Fruit fly (Drosophila melanogaster) whole organism, embryonic: ENCODE data around the gene feo.

Experiments used
- ATbp ChIP-seq: fragments of 200-800 bp; sonication (Bioruptor generic); optimal IDR thresholded peaks from 2 replicates; lab custom pipeline; 2017; ENCODE audit warnings: missing biosample characterization, mild to moderate bottlenecking, missing genetic modification characterization, missing genetic modification reagents
- Atf3 ChIP-seq: fragments of 200-800 bp; sonication (Bioruptor generic); optimal IDR thresholded peaks from 3 replicates; lab custom pipeline; 2016; ENCODE audit warnings: missing biosample characterization, missing genetic modification characterization
- Atf6 ChIP-seq: fragments of 200-800 bp; sonication (Bioruptor generic); IDR thresholded peaks from 2 replicates; pipeline ENCODE4 v1.3.6; 2022; ENCODE audit warnings: missing biosample characterization, missing genetic modification characterization
- CG10543 ChIP-seq: fragments of 200-800 bp; sonication (Bioruptor generic); optimal IDR thresholded peaks from 3 replicates; lab custom pipeline; 2017; ENCODE audit warnings: missing biosample characterization, mild to moderate bottlenecking, missing genetic modification characterization, moderate library complexity
- CG10654 ChIP-seq: fragments of 200-800 bp; sonication (Bioruptor generic); optimal IDR thresholded peaks from 2 replicates; lab custom pipeline; 2016; ENCODE audit warnings: missing biosample characterization, missing genetic modification characterization
- CG10979 ChIP-seq: fragments of 200-800 bp; sonication (Bioruptor generic); optimal IDR thresholded peaks from 2 replicates; lab custom pipeline; 2018; ENCODE audit warnings: missing biosample characterization, mild to moderate bottlenecking, missing genetic modification characterization, moderate library complexity
- CG1233 ChIP-seq: fragments of 200-800 bp; sonication (Bioruptor generic); optimal IDR thresholded peaks from 4 replicates; lab custom pipeline; 2018; ENCODE audit warnings: missing biosample characterization, mild to moderate bottlenecking, missing genetic modification characterization
- CG14014 ChIP-seq: fragments of 200-800 bp; sonication (Bioruptor generic); IDR thresholded peaks from 2 replicates; pipeline ENCODE4 v1.3.6; 2022; ENCODE audit warnings: missing biosample characterization, missing genetic modification characterization
- CG1529 ChIP-seq: fragments of 200-800 bp; sonication (Bioruptor generic); optimal IDR thresholded peaks from 3 replicates; lab custom pipeline; 2018; ENCODE audit warnings: missing biosample characterization, missing genetic modification characterization
- CG16815 ChIP-seq: fragments of 200-800 bp; sonication (Bioruptor generic); optimal IDR thresholded peaks from 3 replicates; lab custom pipeline; 2017; ENCODE audit warnings: missing biosample characterization, mild to moderate bottlenecking, missing genetic modification characterization
- CG17186 ChIP-seq: fragments of 200-800 bp; sonication (Bioruptor generic); optimal IDR thresholded peaks from 3 replicates; lab custom pipeline; 2017; ENCODE audit warnings: missing biosample characterization, missing genetic modification reagents, missing genetic modification characterization
- CG17359 ChIP-seq: fragments of 200-800 bp; sonication (Bioruptor generic); optimal IDR thresholded peaks from 3 replicates; lab custom pipeline; 2018; ENCODE audit warnings: missing biosample characterization, mild to moderate bottlenecking, missing genetic modification characterization, moderate library complexity
- CG17385 ChIP-seq: fragments of 200-800 bp; sonication (Bioruptor generic); optimal IDR thresholded peaks from 3 replicates; lab custom pipeline; 2018; ENCODE audit warnings: missing biosample characterization, mild to moderate bottlenecking, missing genetic modification characterization
- CG17568 ChIP-seq: fragments of 200-800 bp; sonication (Bioruptor generic); optimal IDR thresholded peaks from 2 replicates; lab custom pipeline; 2018; ENCODE audit warnings: missing biosample characterization, mild to moderate bottlenecking, missing genetic modification characterization, moderate library complexity
- CG2120 ChIP-seq: fragments of 200-800 bp; sonication (Bioruptor generic); optimal IDR thresholded peaks from 3 replicates; lab custom pipeline; 2016; ENCODE audit warnings: missing biosample characterization, missing genetic modification characterization
- CG2129 ChIP-seq: fragments of 200-800 bp; sonication (Bioruptor generic); IDR thresholded peaks from 2 replicates; pipeline ENCODE4 v1.3.6; 2022; ENCODE audit warnings: missing biosample characterization, missing genetic modification characterization; ENCODE audit not compliant: partially characterized antibody
- CG2199 ChIP-seq: fragments of 200-800 bp; sonication (Bioruptor generic); IDR thresholded peaks from 3 replicates; pipeline ENCODE4 v1.3.6; 2022; ENCODE audit warnings: missing biosample characterization, missing genetic modification characterization
- CG32772 ChIP-seq: fragments of 200-800 bp; sonication (Bioruptor generic); IDR thresholded peaks from 2 replicates; pipeline ENCODE4 v1.3.6; 2022; ENCODE audit warnings: missing biosample characterization, missing genetic modification characterization
- CG3281 ChIP-seq: fragments of 200-800 bp; sonication (Bioruptor generic); optimal IDR thresholded peaks from 3 replicates; lab custom pipeline; 2017; ENCODE audit warnings: missing biosample characterization, mild to moderate bottlenecking, missing genetic modification characterization
- CG3847 ChIP-seq: fragments of 200-800 bp; sonication (Bioruptor generic); IDR thresholded peaks from 2 replicates; pipeline ENCODE4 v1.3.6; 2022; ENCODE audit warnings: missing biosample characterization, missing genetic modification characterization
- CG4360 ChIP-seq: fragments of 200-800 bp; sonication (Bioruptor generic); IDR thresholded peaks from 2 replicates; pipeline ENCODE4 v1.3.6; 2022; ENCODE audit warnings: missing biosample characterization, missing genetic modification characterization
- CG4820 ChIP-seq: fragments of 200-800 bp; sonication (Bioruptor generic); optimal IDR thresholded peaks from 3 replicates; lab custom pipeline; 2016; ENCODE audit warnings: missing biosample characterization, missing genetic modification characterization
- CG6254 ChIP-seq: fragments of 200-800 bp; sonication (Bioruptor generic); optimal IDR thresholded peaks from 3 replicates; lab custom pipeline; 2017; ENCODE audit warnings: mild to moderate bottlenecking, missing biosample characterization, missing genetic modification reagents, missing genetic modification characterization
- CTCF ChIP-seq: fragments of 200-800 bp; sonication (Bioruptor generic); optimal IDR thresholded peaks from 2 replicates; lab custom pipeline; 2017; ENCODE audit warnings: missing biosample characterization, mild to moderate bottlenecking, missing genetic modification characterization, moderate library complexity
- Fer2 ChIP-seq: fragments of 200-800 bp; sonication (Bioruptor generic); optimal IDR thresholded peaks from 2 replicates; lab custom pipeline; 2018; ENCODE audit warnings: missing biosample characterization, mild to moderate bottlenecking, missing genetic modification characterization, moderate library complexity
- Hr78 ChIP-seq, 2 experiments: fragments of 200-800 bp in 1 of 2; fragments of >200 bp in 1 of 2; sonication (Bioruptor generic) in 1 of 2; optimal IDR thresholded peaks; 2 replicates each; lab custom pipeline; 2017 to 2019; ENCODE audit warnings: missing biosample characterization in 2 of 2, missing genetic modification characterization in 2 of 2, mild to moderate bottlenecking in 1 of 2, moderate library complexity in 1 of 2
- Hsf ChIP-seq: fragments of 200-800 bp; sonication (Bioruptor generic); optimal IDR thresholded peaks from 3 replicates; lab custom pipeline; 2016; ENCODE audit warnings: missing biosample characterization, missing genetic modification characterization
- Rx ChIP-seq: fragments of 200-800 bp; sonication (Bioruptor generic); IDR thresholded peaks from 2 replicates; pipeline ENCODE4 v1.3.6; 2022; ENCODE audit warnings: missing biosample characterization, missing genetic modification characterization
- amos ChIP-seq: fragments of 200-800 bp; sonication (Bioruptor generic); IDR thresholded peaks from 2 replicates; pipeline ENCODE4 v1.3.6; 2022; ENCODE audit warnings: missing biosample characterization, missing genetic modification characterization; ENCODE audit not compliant: partially characterized antibody
- bcd ChIP-seq: fragments of 200-800 bp; sonication (Bioruptor generic); optimal IDR thresholded peaks from 2 replicates; lab custom pipeline; 2017; ENCODE audit warnings: missing biosample characterization, mild to moderate bottlenecking, missing genetic modification characterization
- bowl ChIP-seq: fragments of 200-800 bp; sonication (Bioruptor generic); IDR thresholded peaks from 2 replicates; pipeline ENCODE4 v1.3.6; 2022; ENCODE audit warnings: missing biosample characterization, missing genetic modification characterization
- cg ChIP-seq: fragments of 200-800 bp; sonication (Bioruptor generic); optimal IDR thresholded peaks from 3 replicates; lab custom pipeline; 2019; ENCODE audit warnings: missing biosample characterization, mild to moderate bottlenecking, missing genetic modification characterization, moderate library complexity
- ci ChIP-seq: fragments of 200-800 bp; sonication (Bioruptor generic); IDR thresholded peaks from 3 replicates; pipeline ENCODE4 v1.3.6; 2022; ENCODE audit warnings: missing biosample characterization, missing genetic modification characterization
- gcm2 ChIP-seq: fragments of 200-800 bp; sonication (Bioruptor generic); optimal IDR thresholded peaks from 2 replicates; lab custom pipeline; 2016; ENCODE audit warnings: missing biosample characterization, missing genetic modification characterization
- ind ChIP-seq: fragments of 200-800 bp; sonication (Bioruptor generic); optimal IDR thresholded peaks from 3 replicates; lab custom pipeline; 2016; ENCODE audit warnings: missing biosample characterization, missing genetic modification characterization
- lab ChIP-seq: fragments of 200-800 bp; sonication (Bioruptor generic); optimal IDR thresholded peaks from 3 replicates; lab custom pipeline; 2017; ENCODE audit warnings: missing biosample characterization, missing genetic modification characterization, mild to moderate bottlenecking, moderate library complexity, missing genetic modification reagents
- odd ChIP-seq: fragments of 200-800 bp; sonication (Bioruptor generic); optimal IDR thresholded peaks from 2 replicates; lab custom pipeline; 2017; ENCODE audit warnings: missing biosample characterization, mild to moderate bottlenecking, missing genetic modification characterization
- onecut ChIP-seq: fragments of 200-800 bp; sonication (Bioruptor generic); IDR thresholded peaks from 2 replicates; pipeline ENCODE4 v1.3.6; 2022; ENCODE audit warnings: missing biosample characterization, missing genetic modification characterization
- p53 ChIP-seq: fragments of 200-800 bp; sonication (Bioruptor generic); optimal IDR thresholded peaks from 2 replicates; lab custom pipeline; 2016; ENCODE audit warnings: missing biosample characterization, missing genetic modification characterization
- pb ChIP-seq: fragments of 200-800 bp; sonication (Bioruptor generic); optimal IDR thresholded peaks from 3 replicates; lab custom pipeline; 2016; ENCODE audit warnings: missing biosample characterization, missing genetic modification characterization
- pita ChIP-seq: fragments of 200-800 bp; sonication (Bioruptor generic); optimal IDR thresholded peaks from 2 replicates; lab custom pipeline; 2017; ENCODE audit warnings: missing biosample characterization, mild to moderate bottlenecking, missing genetic modification characterization
- sim ChIP-seq: fragments of 200-800 bp; sonication (Bioruptor generic); IDR thresholded peaks from 2 replicates; pipeline ENCODE4 v1.3.6; 2022; ENCODE audit warnings: missing biosample characterization, missing genetic modification characterization
- sisA ChIP-seq: fragments of 200-800 bp; sonication (Bioruptor generic); IDR thresholded peaks from 2 replicates; pipeline ENCODE4 v1.3.6; 2022; ENCODE audit warnings: missing biosample characterization, missing genetic modification characterization
- slbo ChIP-seq: fragments of 200-800 bp; sonication (Bioruptor generic); IDR thresholded peaks from 2 replicates; pipeline ENCODE4 v1.3.6; 2022; ENCODE audit warnings: missing biosample characterization, missing genetic modification characterization
- sob ChIP-seq: fragments of 200-800 bp; sonication (Bioruptor generic); IDR thresholded peaks from 2 replicates; pipeline ENCODE4 v1.3.6; 2022; ENCODE audit warnings: missing biosample characterization, missing genetic modification characterization
- ssp ChIP-seq: fragments of 200-800 bp; sonication (Bioruptor generic); IDR thresholded peaks from 2 replicates; pipeline ENCODE4 v1.3.6; 2022; ENCODE audit warnings: missing biosample characterization, missing genetic modification characterization
- z ChIP-seq: fragments of 200-800 bp; sonication (Bioruptor generic); IDR thresholded peaks from 3 replicates; pipeline ENCODE4 v1.3.6; 2022; ENCODE audit warnings: missing biosample characterization, missing genetic modification characterization
- zf30C ChIP-seq: fragments of 200-800 bp; sonication (Bioruptor generic); optimal IDR thresholded peaks from 3 replicates; lab custom pipeline; 2018; ENCODE audit warnings: missing biosample characterization, mild to moderate bottlenecking, missing genetic modification characterization

The feo gene

DNA sequence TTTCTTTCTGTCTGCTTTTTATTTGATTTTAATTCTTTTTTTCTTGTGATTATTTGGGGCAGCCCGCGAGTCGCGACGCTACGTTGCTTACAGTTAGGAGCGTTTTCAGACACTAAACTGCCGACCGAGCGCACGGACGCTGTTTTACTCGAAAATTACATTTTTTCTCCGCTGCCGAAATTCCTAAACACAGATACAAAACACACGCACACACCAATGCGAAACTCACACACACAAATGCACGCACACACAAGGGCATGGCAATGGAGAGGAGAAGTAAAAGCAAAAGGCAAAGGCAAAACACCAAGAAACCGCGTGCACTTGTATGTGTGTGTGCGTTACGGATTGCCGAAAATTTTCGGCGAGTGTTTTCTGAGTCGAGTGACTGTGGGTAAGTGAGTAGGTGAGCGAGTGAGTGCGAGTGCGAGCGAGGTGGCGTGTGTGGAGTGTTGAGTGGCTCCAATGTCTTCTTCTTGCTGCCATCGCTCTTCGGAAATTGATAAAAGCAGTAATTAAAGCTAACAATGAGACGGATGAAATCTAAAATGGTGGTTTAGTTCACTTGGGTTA, 39.1 kb downstream of the feo start (continued):
- TF ChIP-seq amos (peak; percentile 52; the same call in 1 of the 2 replicates), Rx (no peak), CG17186 (GFP tag; lab: Kevin White, UChicago) (no peak), CG17385 (peak; percentile 85), ci (GFP tag; lab: Robert Waterston, UW) (0 out of 3 replicates have a peak, but pooled peaks have one; percentile 36), sob (GFP tag; lab: Robert Waterston, UW) (peak; percentile 14; the same call in 1 of the 2 replicates), CG10979 (tag; lab: Kevin White, UChicago) (no peak), CG10543 (peak; percentile 49)
- TF ChIP-seq, all 482 proteins: peak for 85

- TF ChIP-seq cg = peak; percentile 43
- TF ChIP-seq onecut (GFP tag; lab: Robert Waterston, UW) = no peak
- TF ChIP-seq CG17568 (GFP tag; lab: Kevin White, UChicago) = no peak
- 0 out of 2 replicates have a peak, but pooled peaks have one; percentile 6 for TF ChIP-seq Atf6 (GFP tag; lab: Robert Waterston, UW)
- no peak for TF ChIP-seq CG2120 (GFP tag; lab: Kevin White, UChicago)
- TF ChIP-seq z (GFP tag; lab: Robert Waterston, UW) = peak; percentile 79; the same call in 2 of the 3 replicates
- peak; percentile 14; the same call in 1 of the 2 replicates for TF ChIP-seq CG4360 (GFP tag; lab: Robert Waterston, UW)
- TF ChIP-seq odd (GFP tag; lab: Kevin White, UChicago) = no peak
- no peak for TF ChIP-seq sim (GFP tag; lab: Robert Waterston, UW)
- peak; percentile 1 for TF ChIP-seq Hsf (GFP tag; lab: Kevin White, UChicago)
- TF ChIP-seq zf30C (GFP tag; lab: Kevin White, UChicago) = peak; percentile 78
- peak; percentile 23 for TF ChIP-seq Atf3 (GFP tag; lab: Kevin White, UChicago)
- TF ChIP-seq CG3281 = no peak
- peak; percentile 76 for TF ChIP-seq CG17359 (tag; lab: Kevin White, UChicago)
- TF ChIP-seq lab = peak; percentile 2
- no peak for TF ChIP-seq Hr78 (GFP tag; optimal IDR thresholded peaks at IDR 0.05; lab: Kevin White, UChicago)
- no peak for TF ChIP-seq pita (GFP tag; lab: Kevin White, UChicago)
- no peak for TF ChIP-seq ssp (GFP tag; lab: Robert Waterston, UW)
- TF ChIP-seq CG2129 (GFP tag; lab: Robert Waterston, UW) = no peak
- peak; percentile 32 for TF ChIP-seq ATbp (GFP tag; lab: Kevin White, UChicago)
- no peak for TF ChIP-seq CTCF (GFP tag; lab: Kevin White, UChicago)
- peak; percentile 6 for TF ChIP-seq bcd (GFP tag; lab: Kevin White, UChicago)
- TF ChIP-seq CG1233 (GFP tag; lab: Kevin White, UChicago) = no peak
- 0 out of 2 replicates have a peak, but pooled peaks have one; percentile 25 for TF ChIP-seq amos
- peak; percentile 15; the same call in 1 of the 2 replicates for TF ChIP-seq CG14014
- TF ChIP-seq CG16815 (GFP tag; lab: Kevin White, UChicago) = no peak
- peak; percentile 65 for TF ChIP-seq CG2199 (GFP tag; lab: Robert Waterston, UW)
- peak; percentile 51; the same call in 1 of the 2 replicates for TF ChIP-seq CG32772 (GFP tag; lab: Robert Waterston, UW)
- no peak for TF ChIP-seq gcm2 (GFP tag; lab: Kevin White, UChicago)
- peak; percentile 84 for TF ChIP-seq CG6254 (GFP tag; lab: Kevin White, UChicago)
- no peak for TF ChIP-seq bowl (GFP tag; lab: Robert Waterston, UW)
- TF ChIP-seq slbo (GFP tag; lab: Robert Waterston, UW) = peak; percentile 27; the same call in 1 of the 2 replicates
- no peak for TF ChIP-seq CG3847 (GFP tag; lab: Robert Waterston, UW)
- TF ChIP-seq p53 (GFP tag; lab: Kevin White, UChicago) = peak; percentile 1
- no peak for TF ChIP-seq Fer2 (tag; lab: Kevin White, UChicago)
- peak; percentile 12 for TF ChIP-seq CG4820 (GFP tag; lab: Kevin White, UChicago)
- TF ChIP-seq ind (GFP tag; lab: Kevin White, UChicago) = no peak
- peak; percentile 23 for TF ChIP-seq CG1529 (GFP tag; lab: Kevin White, UChicago)
- TF ChIP-seq CG10654 (GFP tag; lab: Kevin White, UChicago) = no peak
- TF ChIP-seq pb (GFP tag; lab: Kevin White, UChicago) = no peak
- TF ChIP-seq ci (GFP tag; lab: Robert Waterston, UW) = peak; percentile 47; the same call in 2 of the 3 replicates
- 0 out of 2 replicates have a peak, but pooled peaks have one; percentile 10 for TF ChIP-seq sisA
These were observed 39.8 kb downstream of the feo start for dm6 chrX:10814832-10815372.
